Worm (Caenorhabditis elegans) whole organism, mixed stage, embryonic: ENCODE measurements around the gene Y52E8A.3.

Experiments used
- M03D4.4 ChIP-seq: sonication (generic microtip); optimal IDR thresholded peaks from 2 replicates; lab custom pipeline; 2017; ENCODE audit warnings: mild to moderate bottlenecking, missing genetic modification characterization, missing compliant biosample characterization
- blmp-1 ChIP-seq: fragments of 150-350 bp; optimal IDR thresholded peaks from 2 replicates; lab custom pipeline; 2014; ENCODE audit warnings: missing biosample characterization, missing genetic modification characterization
- ceh-39 ChIP-seq: fragments of 150-350 bp; optimal IDR thresholded peaks from 2 replicates; lab custom pipeline; 2014; ENCODE audit warnings: missing biosample characterization, missing genetic modification characterization
- ceh-43 ChIP-seq: fragments of 200-800 bp; sonication (Bioruptor generic); optimal IDR thresholded peaks from 2 replicates; lab custom pipeline; 2018; ENCODE audit warnings: mild to moderate bottlenecking, missing genetic modification characterization, moderate library complexity, missing compliant biosample characterization
- ceh-83 ChIP-seq: fragments of 200-800 bp; sonication (Bioruptor generic); optimal IDR thresholded peaks from 2 replicates; lab custom pipeline; 2018; ENCODE audit warnings: mild to moderate bottlenecking, missing genetic modification characterization, missing compliant biosample characterization
- ces-1 ChIP-seq: fragments of 150-350 bp; optimal IDR thresholded peaks from 2 replicates; lab custom pipeline; 2014; ENCODE audit warnings: missing biosample characterization, missing genetic modification reagents, missing genetic modification characterization
- cnd-1 ChIP-seq: fragments of 200-800 bp; sonication (Bioruptor generic); optimal IDR thresholded peaks from 2 replicates; lab custom pipeline; 2018; ENCODE audit warnings: mild to moderate bottlenecking, missing genetic modification characterization, missing compliant biosample characterization
- drap-1 ChIP-seq: fragments of 200-800 bp; sonication (Bioruptor generic); optimal IDR thresholded peaks from 3 replicates; lab custom pipeline; 2018; ENCODE audit warnings: mild to moderate bottlenecking, missing genetic modification characterization, missing compliant biosample characterization
- elt-1 ChIP-seq: sonication (generic microtip); optimal IDR thresholded peaks from 2 replicates; lab custom pipeline; 2017; ENCODE audit warnings: missing genetic modification characterization, mild to moderate bottlenecking, missing compliant biosample characterization, antibody characterized with exemption, moderate library complexity, borderline replicate concordance; ENCODE audit not compliant: insufficient read depth
- elt-3 ChIP-seq: fragments of 150-350 bp; optimal IDR thresholded peaks from 2 replicates; lab custom pipeline; 2014; ENCODE audit warnings: missing biosample characterization, missing genetic modification characterization
- flh-1 ChIP-seq: fragments of 200-800 bp; sonication (Bioruptor generic); optimal IDR thresholded peaks from 2 replicates; lab custom pipeline; 2018; ENCODE audit warnings: mild to moderate bottlenecking, missing genetic modification characterization, moderate library complexity, missing compliant biosample characterization
- hlh-1 ChIP-seq: fragments of 150-350 bp; optimal IDR thresholded peaks from 2 replicates; lab custom pipeline; 2014; ENCODE audit warnings: missing biosample characterization, missing genetic modification reagents, missing genetic modification characterization
- lin-13 ChIP-seq: fragments of 150-350 bp; optimal IDR thresholded peaks from 2 replicates; lab custom pipeline; 2014; ENCODE audit warnings: missing biosample characterization, missing genetic modification characterization
- lin-32 ChIP-seq: fragments of 200-800 bp; sonication (Bioruptor generic); optimal IDR thresholded peaks from 2 replicates; lab custom pipeline; 2018; ENCODE audit warnings: mild to moderate bottlenecking, missing genetic modification characterization, missing compliant biosample characterization
- lsy-2 ChIP-seq: fragments of 150-350 bp; optimal IDR thresholded peaks from 2 replicates; lab custom pipeline; 2014; ENCODE audit warnings: missing biosample characterization, missing genetic modification characterization
- mab-5 ChIP-seq: fragments of 150-350 bp; optimal IDR thresholded peaks from 2 replicates; lab custom pipeline; 2014; ENCODE audit warnings: missing biosample characterization, missing genetic modification characterization
- mep-1 ChIP-seq: fragments of 150-350 bp; optimal IDR thresholded peaks from 2 replicates; lab custom pipeline; 2017; ENCODE audit warnings: missing biosample characterization, missing genetic modification reagents, missing genetic modification characterization, inconsistent platforms
- mls-2 ChIP-seq: sonication (generic microtip); optimal IDR thresholded peaks from 2 replicates; lab custom pipeline; 2016; ENCODE audit warnings: mild to moderate bottlenecking, missing genetic modification characterization, moderate library complexity, missing compliant biosample characterization
- nhr-12 ChIP-seq: fragments of 150-350 bp; optimal IDR thresholded peaks from 2 replicates; lab custom pipeline; 2014; ENCODE audit warnings: missing biosample characterization, missing genetic modification characterization
- nhr-2 ChIP-seq: fragments of 150-350 bp; optimal IDR thresholded peaks from 2 replicates; lab custom pipeline; 2014; ENCODE audit warnings: missing biosample characterization, missing genetic modification characterization
- nhr-28 ChIP-seq: fragments of 150-350 bp; optimal IDR thresholded peaks from 2 replicates; lab custom pipeline; 2014; ENCODE audit warnings: missing biosample characterization, missing genetic modification characterization
- pha-4 ChIP-seq: fragments of 150-350 bp; optimal IDR thresholded peaks from 2 replicates; lab custom pipeline; 2018; ENCODE audit warnings: missing biosample characterization, missing genetic modification reagents, missing genetic modification characterization
- sem-2 ChIP-seq: fragments of 200-800 bp; sonication (Bioruptor generic); optimal IDR thresholded peaks from 2 replicates; lab custom pipeline; 2018; ENCODE audit warnings: mild to moderate bottlenecking, missing genetic modification characterization, missing compliant biosample characterization
- snpc-4 ChIP-seq: fragments of 150-350 bp; optimal IDR thresholded peaks from 2 replicates; lab custom pipeline; 2014; ENCODE audit warnings: missing biosample characterization, missing genetic modification characterization
- sptf-1 ChIP-seq: sonication (generic microtip); optimal IDR thresholded peaks from 2 replicates; lab custom pipeline; 2017; ENCODE audit warnings: mild to moderate bottlenecking, missing genetic modification characterization, moderate library complexity, missing compliant biosample characterization
- tbx-8 ChIP-seq: fragments of 200-800 bp; sonication (Bioruptor generic); optimal IDR thresholded peaks from 2 replicates; lab custom pipeline; 2018; ENCODE audit warnings: mild to moderate bottlenecking, missing genetic modification characterization, moderate library complexity, missing compliant biosample characterization
- unc-120 ChIP-seq: sonication (generic microtip); optimal IDR thresholded peaks from 2 replicates; lab custom pipeline; 2017; ENCODE audit warnings: missing genetic modification characterization, missing compliant biosample characterization; ENCODE audit not compliant: poor library complexity, severe bottlenecking
- unc-39 ChIP-seq: fragments of 150-350 bp; optimal IDR thresholded peaks from 2 replicates; lab custom pipeline; 2014; ENCODE audit warnings: missing biosample characterization, missing genetic modification characterization
- unc-62 ChIP-seq: fragments of 150-350 bp; optimal IDR thresholded peaks from 2 replicates; lab custom pipeline; 2014; ENCODE audit warnings: missing biosample characterization, missing genetic modification reagents, missing genetic modification characterization
- zip-8 ChIP-seq: fragments of 150-350 bp; optimal IDR thresholded peaks from 2 replicates; lab custom pipeline; 2014; ENCODE audit warnings: missing biosample characterization, missing genetic modification characterization

The Y52E8A.3 gene

DNA sequence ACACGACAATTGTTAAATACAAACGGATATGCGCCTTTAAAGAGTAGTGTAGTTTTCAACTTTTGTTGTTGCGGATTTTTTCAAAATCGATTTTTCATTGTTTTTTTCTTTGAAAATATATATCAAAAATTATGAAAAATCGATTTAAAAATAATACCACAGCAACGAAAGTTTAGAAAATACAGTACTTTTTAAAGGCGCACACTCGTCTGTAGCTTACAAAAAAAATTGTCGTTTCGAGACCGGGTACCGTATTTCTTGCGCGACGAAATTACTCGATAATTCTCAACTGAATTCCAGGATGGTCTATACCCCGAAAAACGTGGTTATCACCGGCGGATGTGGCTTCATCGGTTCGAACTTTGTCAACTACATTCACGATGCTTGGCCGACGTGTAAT is 12.0 kb downstream of the Y52E8A.3 start, which contains the start of gene rml-4:
Gene rml-4, plus strand, starts transcription at position 301 of the 400 bp plus-strand sequence.
- no peak for TF ChIP-seq snpc-4 (tag; lab: Kevin White, UChicago)
- TF ChIP-seq blmp-1 (tag; lab: Kevin White, UChicago), result no peak
- no peak for TF ChIP-seq cnd-1 (tag; lab: Kevin White, UChicago)
- TF ChIP-seq lin-13 (tag; lab: Kevin White, UChicago), result no peak
- TF ChIP-seq hlh-1 (tag; lab: Kevin White, UChicago), result no peak
- no peak for TF ChIP-seq unc-120 (tag; lab: Kevin White, UChicago)
- no peak for TF ChIP-seq elt-3 (tag; lab: Kevin White, UChicago)
- no peak for TF ChIP-seq ceh-83 (GFP tag; lab: Kevin White, UChicago)
- TF ChIP-seq flh-1, result no peak
- no peak for TF ChIP-seq mep-1 (tag; lab: Kevin White, UChicago)
- TF ChIP-seq tbx-8 (GFP tag; lab: Kevin White, UChicago), result no peak
- TF ChIP-seq nhr-28 (tag; lab: Kevin White, UChicago), result no peak
- no peak for TF ChIP-seq nhr-12 (tag; lab: Kevin White, UChicago)
- TF ChIP-seq nhr-2 (tag; lab: Kevin White, UChicago), result no peak
- no peak for TF ChIP-seq elt-1 (tag; lab: Kevin White, UChicago)

DNA sequence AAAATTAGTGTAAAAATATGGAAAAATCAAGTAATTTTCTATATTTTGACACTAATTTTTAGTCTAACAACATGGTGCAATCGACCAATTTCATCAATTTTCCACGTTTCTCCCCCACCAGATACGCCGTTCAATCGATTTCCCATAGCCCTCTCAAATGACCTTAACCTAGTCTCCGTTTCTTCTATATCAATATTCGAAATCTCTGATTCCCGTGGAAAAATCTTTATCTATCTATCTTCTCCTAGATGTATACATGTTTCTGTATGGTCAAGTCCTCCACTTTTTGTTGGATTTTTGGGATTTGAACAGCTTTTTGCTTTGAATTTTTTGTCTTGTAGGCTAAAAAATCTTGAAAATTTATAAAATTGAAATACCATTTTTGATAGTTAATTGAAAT is 12.6 kb downstream of the Y52E8A.3 start:
- TF ChIP-seq unc-62 (GFP tag; lab: Kevin White, UChicago) (no peak), elt-1 (tag; lab: Kevin White, UChicago) (peak; percentile 90)
- TF ChIP-seq, all 35 proteins: peak for 1

DNA sequence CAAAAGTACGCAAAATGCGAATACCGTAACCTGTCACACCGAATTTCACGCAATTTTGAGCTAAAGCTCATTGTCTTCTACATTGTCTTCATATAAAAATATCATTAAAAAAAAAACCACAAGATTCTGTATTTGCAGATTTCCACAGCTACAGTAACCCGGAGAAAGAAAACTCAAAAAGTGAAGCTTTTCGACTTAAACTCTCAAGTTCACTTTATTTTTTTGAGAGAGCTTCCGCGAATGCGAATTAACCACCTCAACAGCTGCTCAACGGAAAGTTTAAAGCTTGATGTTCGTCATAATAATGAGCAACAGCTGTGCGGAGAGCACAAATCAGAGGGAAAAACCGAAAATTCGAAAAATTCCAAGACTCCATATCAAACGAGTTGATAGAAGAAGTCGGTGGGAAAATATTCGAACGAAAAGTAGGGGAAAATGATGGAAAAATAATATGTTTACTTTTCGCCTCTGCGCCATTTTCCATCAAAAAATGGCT is 13.7 kb downstream of the Y52E8A.3 start:
- TF ChIP-seq hlh-1 (tag; lab: Kevin White, UChicago) (peak; percentile 98), mls-2 (tag; lab: Kevin White, UChicago) (no peak), unc-62 (GFP tag; lab: Kevin White, UChicago) (peak; percentile 43)

DNA sequence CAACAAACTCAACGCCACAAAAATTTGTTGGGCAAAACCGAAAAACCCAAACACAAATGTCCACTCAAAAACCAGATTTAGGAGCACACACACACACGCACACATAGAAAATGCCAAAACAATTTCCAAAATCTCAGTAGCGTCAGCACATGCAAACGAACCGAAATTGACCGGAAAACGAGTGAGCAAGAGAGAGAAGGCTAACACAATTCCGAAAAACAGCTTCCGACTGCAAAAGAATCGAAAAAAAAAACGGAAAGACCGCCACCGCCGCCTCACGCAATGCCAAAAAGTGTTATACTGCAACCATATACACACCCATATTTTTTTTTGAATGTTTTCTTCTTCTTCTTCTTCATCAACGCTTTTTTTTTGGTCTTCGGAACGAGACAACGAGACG is 15.0 kb downstream of the Y52E8A.3 start:
- no peak for TF ChIP-seq flh-1
- peak; percentile 19 for TF ChIP-seq ces-1
- no peak for TF ChIP-seq sptf-1 (tag; lab: Kevin White, UChicago)
- TF ChIP-seq zip-8 (tag; lab: Kevin White, UChicago), result no peak

DNA sequence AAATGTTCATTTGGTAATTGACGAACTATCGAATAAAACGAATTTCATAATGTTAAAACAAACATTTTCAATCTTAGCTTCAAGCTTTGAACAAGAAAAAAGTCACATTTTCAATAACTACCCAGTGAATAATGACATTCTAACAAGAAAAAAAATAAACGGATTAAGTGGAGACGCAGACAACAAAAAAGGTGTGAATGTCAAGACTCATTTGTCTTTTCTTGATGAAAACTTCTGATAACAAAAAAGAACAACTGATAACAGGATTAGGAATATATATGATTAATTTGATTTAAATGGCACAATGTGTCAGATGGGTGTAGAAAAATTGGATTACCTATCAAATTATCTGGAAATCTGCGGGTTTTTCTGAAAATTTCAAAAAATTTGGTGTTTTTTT is 18.2 kb downstream of the Y52E8A.3 start:
- TF ChIP-seq sem-2 (GFP tag; lab: Kevin White, UChicago) (no peak), nhr-2 (tag; lab: Kevin White, UChicago) (no peak), snpc-4 (tag; lab: Kevin White, UChicago) (no peak), elt-3 (tag; lab: Kevin White, UChicago) (no peak), ces-1 (peak; percentile 18), lin-13 (tag; lab: Kevin White, UChicago) (no peak), lsy-2 (no peak), M03D4.4 (no peak), ceh-39 (tag; lab: Kevin White, UChicago) (no peak), ceh-83 (GFP tag; lab: Kevin White, UChicago) (no peak), flh-1 (no peak), hlh-1 (tag; lab: Kevin White, UChicago) (no peak), drap-1 (GFP tag; lab: Kevin White, UChicago) (no peak), ceh-43 (GFP tag; lab: Kevin White, UChicago) (no peak), elt-1 (tag; lab: Kevin White, UChicago) (peak; percentile 27), cnd-1 (tag; lab: Kevin White, UChicago) (no peak)
- TF ChIP-seq, all 35 proteins: peak for 2

DNA sequence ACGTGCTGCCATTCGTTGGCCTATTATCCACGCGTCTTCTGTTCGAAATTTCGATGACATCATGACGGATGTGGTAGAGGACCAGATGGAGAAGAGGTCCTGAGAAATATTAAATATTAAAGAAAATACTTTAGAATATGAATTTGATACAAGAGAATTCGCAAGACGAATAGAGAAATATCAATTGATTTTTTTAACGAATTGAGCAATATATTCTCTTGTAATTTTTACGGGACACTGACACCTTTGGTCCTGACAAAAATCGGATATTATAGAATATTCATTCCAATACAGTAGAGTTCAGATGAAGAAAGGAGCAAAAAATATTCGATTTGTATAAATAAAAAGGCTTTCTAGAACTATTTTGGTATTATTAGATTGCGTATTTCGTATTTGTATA is 18.7 kb downstream of the Y52E8A.3 start, which contains the start of gene C01F1.6:
Gene C01F1.6, minus strand, starts transcription at position 101 of the 400 bp plus-strand sequence.
- no peak for TF ChIP-seq sptf-1 (tag; lab: Kevin White, UChicago)
- TF ChIP-seq pha-4 (tag; lab: Kevin White, UChicago), result no peak
- TF ChIP-seq unc-62 (GFP tag; lab: Kevin White, UChicago), result no peak
- TF ChIP-seq ceh-39 (tag; lab: Kevin White, UChicago), result no peak
- no peak for TF ChIP-seq nhr-28 (tag; lab: Kevin White, UChicago)
- TF ChIP-seq ces-1, result no peak
- TF ChIP-seq mab-5 (tag; lab: Kevin White, UChicago), result no peak
- TF ChIP-seq drap-1 (GFP tag; lab: Kevin White, UChicago), result no peak
- TF ChIP-seq elt-3 (tag; lab: Kevin White, UChicago), result no peak
- TF ChIP-seq ceh-83 (GFP tag; lab: Kevin White, UChicago), result no peak
- TF ChIP-seq tbx-8 (GFP tag; lab: Kevin White, UChicago), result no peak
- TF ChIP-seq lin-13 (tag; lab: Kevin White, UChicago), result no peak
- no peak for TF ChIP-seq lin-32
- no peak for TF ChIP-seq unc-120 (tag; lab: Kevin White, UChicago)
- no peak for TF ChIP-seq unc-39
- no peak for TF ChIP-seq M03D4.4
- TF ChIP-seq zip-8 (tag; lab: Kevin White, UChicago), result no peak
- TF ChIP-seq nhr-12 (tag; lab: Kevin White, UChicago), result no peak
